Fruit fly (Drosophila melanogaster): ENCODE measurements around the gene eff.

dm6 chr3R:14780747-14781146 lies 39.6 kb upstream of the eff start:
- no peak for TF ChIP-seq toe (GFP tag; optimal IDR thresholded peaks at IDR 0.05)
- TF ChIP-seq Crg-1 (GFP tag; optimal IDR thresholded peaks at IDR 0.05), result no peak
- TF ChIP-seq CG1620 (GFP tag; optimal IDR thresholded peaks at IDR 0.05), result no peak
- TF ChIP-seq CG11617 (GFP tag; optimal IDR thresholded peaks at IDR 0.05), result no peak
- no peak for TF ChIP-seq ovo (GFP tag; optimal IDR thresholded peaks at IDR 0.05)
- peak; percentile 26 for TF ChIP-seq CG12768 (GFP tag; optimal IDR thresholded peaks at IDR 0.05)
- no peak for TF ChIP-seq bab1 (GFP tag; optimal IDR thresholded peaks at IDR 0.05)
- no peak for TF ChIP-seq Clk (GFP tag; optimal IDR thresholded peaks at IDR 0.05)
- peak; percentile 91 for TF ChIP-seq kay (GFP tag; ENCODE audit: borderline replicate concordance)

Data from whole organism, adult.